Fruit fly (Drosophila melanogaster): ENCODE data around the gene Icmt.

Icmt gene

dm6 chr3L:13031326-13031725 lies 13.3 kb downstream of the Icmt start:
- no peak for TF ChIP-seq CG5204 (GFP tag; optimal IDR thresholded peaks at IDR 0.05)
- TF ChIP-seq cnc (optimal IDR thresholded peaks at IDR 0.05) = no peak
- TF ChIP-seq Clk (GFP tag; optimal IDR thresholded peaks at IDR 0.05) = no peak
- TF ChIP-seq cic (GFP tag; optimal IDR thresholded peaks at IDR 0.05) = no peak
- no peak for TF ChIP-seq Mnt (GFP tag; optimal IDR thresholded peaks at IDR 0.05)
- no peak for TF ChIP-seq bab1 (GFP tag; optimal IDR thresholded peaks at IDR 0.05)
- no peak for TF ChIP-seq Hr96 (GFP tag; optimal IDR thresholded peaks at IDR 0.05)
- TF ChIP-seq CG11617 (GFP tag; optimal IDR thresholded peaks at IDR 0.05) = no peak
- TF ChIP-seq kay (GFP tag; ENCODE audit: borderline replicate concordance) = no peak
- no peak for TF ChIP-seq CG14711 (tag; optimal IDR thresholded peaks at IDR 0.05)
- no peak for TF ChIP-seq tj (GFP tag; optimal IDR thresholded peaks at IDR 0.05)
- no peak for TF ChIP-seq CG33017 (tag; optimal IDR thresholded peaks at IDR 0.05)
- no peak for TF ChIP-seq ovo (GFP tag; optimal IDR thresholded peaks at IDR 0.05)
- no peak for TF ChIP-seq CG12768 (GFP tag; optimal IDR thresholded peaks at IDR 0.05)
- no peak for TF ChIP-seq Crg-1 (GFP tag; optimal IDR thresholded peaks at IDR 0.05)
- TF ChIP-seq CG1620 (GFP tag; optimal IDR thresholded peaks at IDR 0.05) = no peak
- TF ChIP-seq CG7045 (GFP tag; optimal IDR thresholded peaks at IDR 0.05) = no peak
- TF ChIP-seq pad (GFP tag; optimal IDR thresholded peaks at IDR 0.05) = no peak

- TF ChIP-seq CG7045 (GFP tag; optimal IDR thresholded peaks at IDR 0.05) (no peak), CG5204 (GFP tag; optimal IDR thresholded peaks at IDR 0.05) (no peak), ovo (GFP tag; optimal IDR thresholded peaks at IDR 0.05) (peak; percentile 66), cic (GFP tag; optimal IDR thresholded peaks at IDR 0.05) (no peak)
These were observed 14.2 kb downstream of the Icmt start for dm6 chr3L:13032085-13032914.

- no peak for TF ChIP-seq CG33017 (tag; optimal IDR thresholded peaks at IDR 0.05)
- no peak for TF ChIP-seq Crg-1 (GFP tag; optimal IDR thresholded peaks at IDR 0.05)
- TF ChIP-seq cnc (optimal IDR thresholded peaks at IDR 0.05) = no peak
- no peak for TF ChIP-seq cic (GFP tag; optimal IDR thresholded peaks at IDR 0.05)
- TF ChIP-seq CG7101 (tag; optimal IDR thresholded peaks at IDR 0.05) = no peak
- TF ChIP-seq pad (GFP tag; optimal IDR thresholded peaks at IDR 0.05) = no peak
- no peak for TF ChIP-seq kay (GFP tag; ENCODE audit: borderline replicate concordance)
These were observed 14.8 kb downstream of the Icmt start for dm6 chr3L:13032915-13033282.

- TF ChIP-seq CG33017 (tag; optimal IDR thresholded peaks at IDR 0.05) (no peak), ovo (GFP tag; optimal IDR thresholded peaks at IDR 0.05) (no peak), CG1620 (GFP tag; optimal IDR thresholded peaks at IDR 0.05) (no peak), Mnt (GFP tag; optimal IDR thresholded peaks at IDR 0.05) (no peak), bab1 (GFP tag; optimal IDR thresholded peaks at IDR 0.05) (peak; percentile 25), tj (GFP tag; optimal IDR thresholded peaks at IDR 0.05) (no peak), Clk (GFP tag; optimal IDR thresholded peaks at IDR 0.05) (no peak), cnc (optimal IDR thresholded peaks at IDR 0.05) (no peak)
These were observed 15.3 kb downstream of the Icmt start for dm6 chr3L:13033361-13033760.

dm6 chr3L:13036706-13037457 lies 18.8 kb downstream of the Icmt start, which contains the start of gene Srrm1:
Srrm1 (plus strand) TSS chr3L:13036821.
- TF ChIP-seq CG1620 (GFP tag; optimal IDR thresholded peaks at IDR 0.05) (peak; percentile 55), CG14711 (tag; optimal IDR thresholded peaks at IDR 0.05) (no peak), Crg-1 (GFP tag; optimal IDR thresholded peaks at IDR 0.05) (peak; percentile 26), CG7101 (tag; optimal IDR thresholded peaks at IDR 0.05) (no peak), cnc (optimal IDR thresholded peaks at IDR 0.05) (no peak), cic (GFP tag; optimal IDR thresholded peaks at IDR 0.05) (no peak), ovo (GFP tag; optimal IDR thresholded peaks at IDR 0.05) (peak; percentile 26), CG11617 (GFP tag; optimal IDR thresholded peaks at IDR 0.05) (no peak), Hr96 (GFP tag; optimal IDR thresholded peaks at IDR 0.05) (peak; percentile 45), pad (GFP tag; optimal IDR thresholded peaks at IDR 0.05) (no peak), CG12768 (GFP tag; optimal IDR thresholded peaks at IDR 0.05) (no peak), kay (GFP tag; ENCODE audit: borderline replicate concordance) (no peak), CG33017 (tag; optimal IDR thresholded peaks at IDR 0.05) (no peak), tj (GFP tag; optimal IDR thresholded peaks at IDR 0.05) (no peak), toe (GFP tag; optimal IDR thresholded peaks at IDR 0.05) (peak; percentile 26), Clk (GFP tag; optimal IDR thresholded peaks at IDR 0.05) (no peak), Mnt (GFP tag; optimal IDR thresholded peaks at IDR 0.05) (peak; percentile 24), CG7045 (GFP tag; optimal IDR thresholded peaks at IDR 0.05) (no peak), bab1 (GFP tag; optimal IDR thresholded peaks at IDR 0.05) (peak; percentile 50), CG5204 (GFP tag; optimal IDR thresholded peaks at IDR 0.05) (no peak)

- TF ChIP-seq CG14711 (tag; optimal IDR thresholded peaks at IDR 0.05) (no peak), bab1 (GFP tag; optimal IDR thresholded peaks at IDR 0.05) (peak; percentile 3), CG7101 (tag; optimal IDR thresholded peaks at IDR 0.05) (no peak)
These were observed 22.8 kb downstream of the Icmt start for dm6 chr3L:13040849-13041248.

Measured in whole organism, adult.